Fruit fly (Drosophila melanogaster): ENCODE measurements around the gene Oga.

The Oga gene

DNA sequence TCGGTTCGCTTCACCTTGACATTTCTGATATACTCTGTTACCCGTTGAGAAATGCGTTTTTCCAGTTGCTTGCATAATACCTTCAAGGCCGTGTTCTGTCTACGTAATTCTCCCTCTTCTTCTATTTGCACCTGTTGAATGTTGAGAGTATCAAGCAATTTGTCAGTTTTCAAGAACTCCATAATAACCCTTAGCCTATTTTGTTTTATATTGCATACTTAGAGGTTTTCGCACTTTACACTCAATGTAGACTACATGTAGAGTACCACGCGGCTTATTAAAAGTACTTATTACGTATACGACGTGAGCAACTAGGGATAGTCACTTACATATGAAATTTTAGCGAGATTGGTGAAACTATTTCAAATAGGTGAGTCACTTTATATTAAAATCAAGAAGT is 15.7 kb upstream of the Oga start (continued):
- TF ChIP-seq Adf1 (GFP tag; IDR thresholded peaks at IDR 0.05): no peak
- TF ChIP-seq br (optimal IDR thresholded peaks at IDR 0.05): no peak
- TF ChIP-seq hb (GFP tag; IDR thresholded peaks at IDR 0.05; ENCODE audit: partially characterized antibody): no peak
- no peak for TF ChIP-seq CG6272 (GFP tag; IDR thresholded peaks at IDR 0.05)
- no peak for TF ChIP-seq CG1233 (GFP tag; optimal IDR thresholded peaks at IDR 0.05)
- no peak for TF ChIP-seq Poxn (GFP tag; IDR thresholded peaks at IDR 0.05)
- TF ChIP-seq gt (GFP tag; IDR thresholded peaks at IDR 0.05): no peak
- TF ChIP-seq emc (GFP tag; optimal IDR thresholded peaks at IDR 0.05): no peak
- TF ChIP-seq HHEX (GFP tag; optimal IDR thresholded peaks at IDR 0.05): no peak
- no peak for TF ChIP-seq pb (GFP tag; optimal IDR thresholded peaks at IDR 0.05)
- TF ChIP-seq fu2 (GFP tag; optimal IDR thresholded peaks at IDR 0.05): no peak
- TF ChIP-seq tup (GFP tag; optimal IDR thresholded peaks at IDR 0.05): no peak
- no peak for TF ChIP-seq Ets97D (GFP tag; optimal IDR thresholded peaks at IDR 0.05)
- TF ChIP-seq ro (GFP tag; IDR thresholded peaks at IDR 0.05): no peak
- peak; percentile 57 for TF ChIP-seq kah (GFP tag; optimal IDR thresholded peaks at IDR 0.05)
- no peak for TF ChIP-seq aop (GFP tag; IDR thresholded peaks at IDR 0.05)
- TF ChIP-seq Dip2 (GFP tag; IDR thresholded peaks at IDR 0.05): no peak
- TF ChIP-seq fd102C (GFP tag; optimal IDR thresholded peaks at IDR 0.05): no peak
- TF ChIP-seq H15 (GFP tag; IDR thresholded peaks at IDR 0.05): no peak
- TF ChIP-seq CG11696 (GFP tag; IDR thresholded peaks at IDR 0.05): no peak
- no peak for TF ChIP-seq en (GFP tag; optimal IDR thresholded peaks at IDR 0.05)
- TF ChIP-seq cato (GFP tag; optimal IDR thresholded peaks at IDR 0.05; ENCODE audit: borderline replicate concordance): no peak
- TF ChIP-seq CG7987 (GFP tag; optimal IDR thresholded peaks at IDR 0.05): peak; percentile 32
- TF ChIP-seq fru (optimal IDR thresholded peaks at IDR 0.05): no peak
- no peak for TF ChIP-seq CG33557 (GFP tag; optimal IDR thresholded peaks at IDR 0.05)
- no peak for TF ChIP-seq dysf (GFP tag; IDR thresholded peaks at IDR 0.05)
- TF ChIP-seq oc (tag; optimal IDR thresholded peaks at IDR 0.05): no peak
- no peak for TF ChIP-seq CG17802 (tag; optimal IDR thresholded peaks at IDR 0.05)
- no peak for TF ChIP-seq tna (GFP tag; IDR thresholded peaks at IDR 0.05; ENCODE audit: partially characterized antibody)
- TF ChIP-seq nom (GFP tag; optimal IDR thresholded peaks at IDR 0.05): no peak
- no peak for TF ChIP-seq CG7357 (GFP tag; IDR thresholded peaks at IDR 0.05)
- no peak for TF ChIP-seq cas (GFP tag; IDR thresholded peaks at IDR 0.05)
- TF ChIP-seq CG10431 (GFP tag; optimal IDR thresholded peaks at IDR 0.05): no peak
- no peak for TF ChIP-seq CG2202 (tag; optimal IDR thresholded peaks at IDR 0.05)
- no peak for TF ChIP-seq Spps (tag; optimal IDR thresholded peaks at IDR 0.05)
- no peak for TF ChIP-seq abd-A (tag; optimal IDR thresholded peaks at IDR 0.05)
- no peak for TF ChIP-seq ato (GFP tag; IDR thresholded peaks at IDR 0.05; ENCODE audit: partially characterized antibody)
- TF ChIP-seq unpg (GFP tag; optimal IDR thresholded peaks at IDR 0.05): no peak
- TF ChIP-seq dati (GFP tag; IDR thresholded peaks at IDR 0.05): no peak
- 0 out of 3 replicates have a peak, but pooled peaks have one; percentile 33 for TF ChIP-seq knrl (GFP tag; IDR thresholded peaks at IDR 0.05; ENCODE audit: partially characterized antibody)
- TF ChIP-seq CG8765 (GFP tag; IDR thresholded peaks at IDR 0.05): no peak
- no peak for TF ChIP-seq ken (GFP tag; IDR thresholded peaks at IDR 0.05)
- no peak for TF ChIP-seq CG3065 (GFP tag; optimal IDR thresholded peaks at IDR 0.05)
- TF ChIP-seq eyg (GFP tag; optimal IDR thresholded peaks at IDR 0.05): no peak
- TF ChIP-seq corto (GFP tag; optimal IDR thresholded peaks at IDR 0.05): no peak
- TF ChIP-seq toy (GFP tag; IDR thresholded peaks at IDR 0.05): no peak
- TF ChIP-seq crol (GFP tag; IDR thresholded peaks at IDR 0.05): no peak
- no peak for TF ChIP-seq danr (GFP tag; IDR thresholded peaks at IDR 0.05)
- no peak for TF ChIP-seq pnt (GFP tag; optimal IDR thresholded peaks at IDR 0.05)
- TF ChIP-seq CG32532 (GFP tag; IDR thresholded peaks at IDR 0.05): no peak
- TF ChIP-seq CG14050 (GFP tag; IDR thresholded peaks at IDR 0.05): no peak
- TF ChIP-seq Med (GFP tag): peak; percentile 77
- TF ChIP-seq CG1603 (tag; optimal IDR thresholded peaks at IDR 0.05): no peak
